Worm (Caenorhabditis elegans): ENCODE data around the gene C30G12.6.

ce11 chrII:7305558-7305957 is 9.7 kb upstream of the C30G12.6 start, which contains the start of gene brf-1:
- TF ChIP-seq W03F9.2 (tag; optimal IDR thresholded peaks at IDR 0.05) (no peak), him-1 (tag; optimal IDR thresholded peaks at IDR 0.05) (no peak), dao-5 (tag; optimal IDR thresholded peaks at IDR 0.05) (no peak)

Measured in whole organism, L4/young adult.